Worm (Caenorhabditis elegans): ENCODE measurements around the gene F11G11.15.
A peak's percentile ranks its signal among the peaks of the same experiment; 100 is the strongest.

Gene F11G11.15

ce11 chrII:4873029-4873428 lies 1.6 kb upstream of the F11G11.15 start, which contains the start of gene col-73:
col-73 (minus strand) TSS chrII:4873129.
- TF ChIP-seq ceh-6 (GFP tag; optimal IDR thresholded peaks at IDR 0.05) = no peak
- no peak for TF ChIP-seq pros-1 (tag; optimal IDR thresholded peaks at IDR 0.05)
- TF ChIP-seq T23F11.4 (GFP tag; optimal IDR thresholded peaks at IDR 0.05) = no peak
- no peak for TF ChIP-seq zip-5 (tag; optimal IDR thresholded peaks at IDR 0.05)
- no peak for TF ChIP-seq F13H6.1 (tag; optimal IDR thresholded peaks at IDR 0.05)
- TF ChIP-seq ceh-22 (tag; optimal IDR thresholded peaks at IDR 0.05) = no peak
- no peak for TF ChIP-seq ceh-2 (tag; optimal IDR thresholded peaks at IDR 0.05)
- no peak for TF ChIP-seq Y22D7AL.16 (tag; optimal IDR thresholded peaks at IDR 0.05)
- no peak for TF ChIP-seq tbx-7 (tag; optimal IDR thresholded peaks at IDR 0.05)
- TF ChIP-seq madf-2 (tag; optimal IDR thresholded peaks at IDR 0.05) = no peak
- TF ChIP-seq ceh-45 (GFP tag; IDR thresholded peaks at IDR 0.05) = no peak
- TF ChIP-seq ets-4 (tag; optimal IDR thresholded peaks at IDR 0.05) = no peak
- no peak for TF ChIP-seq odd-2 (tag; optimal IDR thresholded peaks at IDR 0.05)
- TF ChIP-seq ama-1 (optimal IDR thresholded peaks at IDR 0.05) = no peak
- no peak for TF ChIP-seq pat-9 (tag; optimal IDR thresholded peaks at IDR 0.05)

DNA sequence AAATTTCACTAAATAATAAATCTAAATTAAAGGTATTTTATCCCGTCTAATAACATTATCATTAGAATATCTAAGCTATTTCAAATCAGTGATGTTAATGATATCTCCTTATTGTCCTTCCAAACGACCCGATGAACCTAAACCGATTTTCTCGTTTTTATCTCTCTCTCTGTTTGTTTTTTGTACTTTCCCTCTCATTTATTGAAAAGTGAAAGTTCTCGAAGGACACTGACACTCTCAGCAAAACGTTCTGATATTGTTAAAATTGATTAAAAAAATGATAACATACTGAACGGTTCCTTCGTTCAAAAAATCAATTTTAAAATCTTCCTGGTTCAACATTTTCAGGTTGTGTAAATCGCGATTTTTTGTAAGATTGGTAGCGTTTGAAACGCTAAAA lies 1.4 kb downstream of the F11G11.15 start, which contains the start of gene F11G11.13:
Gene F11G11.13 (minus strand): TSS at position 89 of the 400 bp plus-strand sequence.
- TF ChIP-seq pag-3 (tag; optimal IDR thresholded peaks at IDR 0.05; ENCODE audit: borderline replicate concordance) = no peak
- TF ChIP-seq odd-2 (tag; optimal IDR thresholded peaks at IDR 0.05) = no peak
- TF ChIP-seq rnt-1 (tag; optimal IDR thresholded peaks at IDR 0.05) = no peak
- no peak for TF ChIP-seq madf-2 (tag; optimal IDR thresholded peaks at IDR 0.05)
- TF ChIP-seq tbx-2 (tag; optimal IDR thresholded peaks at IDR 0.05) = no peak
- TF ChIP-seq ceh-24 (tag; optimal IDR thresholded peaks at IDR 0.05) = no peak
- TF ChIP-seq elt-2 (tag; optimal IDR thresholded peaks at IDR 0.05) = no peak
- TF ChIP-seq lin-11 (tag; optimal IDR thresholded peaks at IDR 0.05) = no peak
- no peak for TF ChIP-seq ceh-9 (tag; optimal IDR thresholded peaks at IDR 0.05)
- no peak for TF ChIP-seq lim-6 (tag; optimal IDR thresholded peaks at IDR 0.05)
- no peak for TF ChIP-seq ceh-19 (GFP tag; optimal IDR thresholded peaks at IDR 0.05)
- TF ChIP-seq hlh-13 (GFP tag; optimal IDR thresholded peaks at IDR 0.05) = no peak
- no peak for TF ChIP-seq pros-1 (tag; optimal IDR thresholded peaks at IDR 0.05)
- no peak for TF ChIP-seq nhr-11 (tag; optimal IDR thresholded peaks at IDR 0.05)
- no peak for TF ChIP-seq Y22D7AL.16 (tag; optimal IDR thresholded peaks at IDR 0.05)
- TF ChIP-seq C08G9.2 (tag; optimal IDR thresholded peaks at IDR 0.05) = no peak
- no peak for TF ChIP-seq syd-9 (tag; optimal IDR thresholded peaks at IDR 0.05)
- TF ChIP-seq fax-1 (tag; optimal IDR thresholded peaks at IDR 0.05) = no peak
- no peak for TF ChIP-seq unc-55 (GFP tag; optimal IDR thresholded peaks at IDR 0.05)

DNA sequence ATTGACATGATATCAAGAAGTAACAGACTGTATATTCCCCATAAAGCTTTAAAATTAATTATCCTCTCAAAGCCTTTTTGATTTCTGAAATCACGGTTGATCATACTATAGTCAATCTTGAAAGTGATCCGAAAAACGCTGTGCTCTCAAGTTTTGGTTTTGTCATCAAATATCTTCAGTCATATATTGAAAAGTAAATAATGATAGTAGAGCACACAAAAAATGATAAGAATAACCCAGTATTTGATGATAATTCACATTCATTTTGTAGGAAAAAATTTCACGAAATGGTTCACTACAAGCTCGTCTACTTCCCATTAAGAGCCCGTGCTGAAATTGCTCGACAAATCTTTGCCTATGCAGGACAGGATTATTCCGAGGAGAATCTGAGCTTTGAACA lies 5.0 kb downstream of the F11G11.15 start, which contains the start of gene gst-6:
Gene gst-6 (plus strand): TSS at position 263 of the 400 bp plus-strand sequence.
- TF ChIP-seq elt-2 (tag; optimal IDR thresholded peaks at IDR 0.05) (peak; percentile 30), ceh-31 (tag; optimal IDR thresholded peaks at IDR 0.05) (no peak)

ce11 chrII:4881727-4882126 lies 7.1 kb downstream of the F11G11.15 start, which contains the start of gene gst-7:
gst-7 (plus strand) TSS chrII:4882062.
- TF ChIP-seq elt-2 (tag; optimal IDR thresholded peaks at IDR 0.05) (peak; percentile 59), tbx-7 (tag; optimal IDR thresholded peaks at IDR 0.05) (no peak), unc-55 (GFP tag; optimal IDR thresholded peaks at IDR 0.05) (no peak), hlh-30 (tag; optimal IDR thresholded peaks at IDR 0.05; ENCODE audit: insufficient read depth) (no peak), ceh-34 (tag; optimal IDR thresholded peaks at IDR 0.05) (no peak), ceh-24 (tag; optimal IDR thresholded peaks at IDR 0.05) (no peak)

ce11 chrII:4882498-4882897 lies 7.9 kb downstream of the F11G11.15 start:
- TF ChIP-seq ama-1 (optimal IDR thresholded peaks at IDR 0.05) (no peak), pat-9 (tag; optimal IDR thresholded peaks at IDR 0.05) (no peak), lim-6 (tag; optimal IDR thresholded peaks at IDR 0.05) (no peak), C08G9.2 (tag; optimal IDR thresholded peaks at IDR 0.05) (no peak), pag-3 (tag; optimal IDR thresholded peaks at IDR 0.05; ENCODE audit: borderline replicate concordance) (no peak), ceh-45 (GFP tag; IDR thresholded peaks at IDR 0.05) (no peak), fkh-10 (GFP tag; optimal IDR thresholded peaks at IDR 0.05) (no peak), ref-2 (tag; optimal IDR thresholded peaks at IDR 0.05) (no peak), pax-1 (tag; optimal IDR thresholded peaks at IDR 0.05) (no peak), dve-1 (tag; optimal IDR thresholded peaks at IDR 0.05) (no peak), ceh-31 (tag; optimal IDR thresholded peaks at IDR 0.05) (no peak), madf-2 (tag; optimal IDR thresholded peaks at IDR 0.05) (no peak), ceh-30 (tag; optimal IDR thresholded peaks at IDR 0.05) (no peak)
